Fruit fly (Drosophila melanogaster): ENCODE results near the gene Tbc1d15-17.

Gene Tbc1d15-17

DNA sequence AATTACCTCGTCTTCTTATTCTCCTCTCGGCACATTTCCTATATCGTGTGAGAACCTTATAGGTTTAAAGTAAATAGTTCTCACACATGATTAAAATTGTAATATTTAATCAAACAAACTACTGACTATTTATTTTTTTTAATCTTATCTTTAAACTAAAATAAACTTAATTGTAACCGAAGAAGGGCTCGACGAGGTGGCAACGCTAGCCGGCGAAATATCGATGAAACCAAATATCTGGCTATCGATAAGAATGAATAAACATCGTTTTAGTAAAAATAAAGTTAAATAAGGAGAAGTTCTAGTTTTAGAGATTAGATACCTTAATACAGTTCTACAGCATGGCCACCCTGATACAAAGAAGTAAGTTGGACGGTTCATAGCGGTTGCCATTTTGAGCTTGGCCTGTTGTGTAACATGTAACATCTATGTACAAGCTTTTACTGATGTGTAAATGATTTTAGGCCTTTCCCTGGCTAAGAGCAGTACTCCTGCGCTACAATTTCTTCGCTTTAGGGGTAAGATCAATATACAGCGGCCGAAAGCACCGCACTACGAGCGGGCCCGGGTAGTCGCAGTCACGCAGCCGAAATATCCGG lies 3.4 kb upstream of the Tbc1d15-17 start, which contains the start of gene mRpL10 (continued):
- TF ChIP-seq nerfin-2 (GFP tag; IDR thresholded peaks at IDR 0.05; ENCODE audit: partially characterized antibody) (peak; percentile 75), nom (GFP tag; optimal IDR thresholded peaks at IDR 0.05) (peak; percentile 19), jigr1 (GFP tag; IDR thresholded peaks at IDR 0.05) (peak; percentile 64; the same call in 1 of the 3 replicates), CG9727 (GFP tag; optimal IDR thresholded peaks at IDR 0.05) (no peak), C15 (GFP tag; IDR thresholded peaks at IDR 0.05) (no peak), CG17359 (tag; optimal IDR thresholded peaks at IDR 0.05) (no peak), ac (GFP tag; optimal IDR thresholded peaks at IDR 0.05) (no peak), CG34376 (GFP tag; optimal IDR thresholded peaks at IDR 0.05) (peak; percentile 19), Ets97D (GFP tag; optimal IDR thresholded peaks at IDR 0.05) (peak; percentile 52), cad (GFP tag; optimal IDR thresholded peaks at IDR 0.05) (no peak), CG9817 (tag; optimal IDR thresholded peaks at IDR 0.05) (no peak), sens (GFP tag) (no peak), Ets65A (GFP tag) (peak; percentile 50), B-H2 (GFP tag; optimal IDR thresholded peaks at IDR 0.05) (peak; percentile 56), MESR4 (GFP tag; optimal IDR thresholded peaks at IDR 0.05) (peak; percentile 48), CG13287 (GFP tag; IDR thresholded peaks at IDR 0.05; ENCODE audit: partially characterized antibody) (peak; percentile 94), MBD-R2 (GFP tag; IDR thresholded peaks at IDR 0.05) (peak; percentile 80), Bgb (GFP tag; IDR thresholded peaks at IDR 0.05; ENCODE audit: partially characterized antibody) (peak; percentile 93), CG30020 (tag; optimal IDR thresholded peaks at IDR 0.05) (peak; percentile 65), chn (GFP tag; optimal IDR thresholded peaks at IDR 0.05) (peak; percentile 26), CG18262 (tag; optimal IDR thresholded peaks at IDR 0.05) (peak; percentile 39), CG12155 (GFP tag; optimal IDR thresholded peaks at IDR 0.05) (peak; percentile 42), chif (GFP tag; optimal IDR thresholded peaks at IDR 0.05) (no peak), CG13424 (tag; optimal IDR thresholded peaks at IDR 0.05) (peak; percentile 42), kah (GFP tag; optimal IDR thresholded peaks at IDR 0.05) (no peak), CG15514 (GFP tag; optimal IDR thresholded peaks at IDR 0.05) (no peak), bbx (GFP tag; IDR thresholded peaks at IDR 0.05; ENCODE audit: partially characterized antibody) (peak; percentile 91), vvl (GFP tag; IDR thresholded peaks at IDR 0.05) (peak; percentile 60; the same call in 1 of the 2 replicates), CG17328 (GFP tag; IDR thresholded peaks at IDR 0.05) (no peak), CG11695 (GFP tag; IDR thresholded peaks at IDR 0.05) (no peak), Sin3A (optimal IDR thresholded peaks at IDR 0.05) (peak; percentile 19), CG6791 (GFP tag; IDR thresholded peaks at IDR 0.05; ENCODE audit: partially characterized antibody) (peak; percentile 90), H15 (GFP tag; IDR thresholded peaks at IDR 0.05) (no peak), lbe (GFP tag; optimal IDR thresholded peaks at IDR 0.05) (peak; percentile 74), croc (GFP tag; conservative IDR thresholded peaks at IDR 0.05) (no peak), Dip2 (GFP tag; IDR thresholded peaks at IDR 0.05) (no peak), Dad (GFP tag; optimal IDR thresholded peaks at IDR 0.05) (peak; percentile 16), slou (GFP tag; optimal IDR thresholded peaks at IDR 0.05) (peak; percentile 29), CG2129 (GFP tag; IDR thresholded peaks at IDR 0.05; ENCODE audit: partially characterized antibody) (peak; percentile 68), BtbVII (GFP tag; optimal IDR thresholded peaks at IDR 0.05) (peak; percentile 35), hbn (GFP tag; IDR thresholded peaks at IDR 0.05; ENCODE audit: partially characterized antibody) (peak; percentile 93), esg (GFP tag; conservative IDR thresholded peaks at IDR 0.05) (no peak), CG12071 (GFP tag; optimal IDR thresholded peaks at IDR 0.05) (no peak), Bteb2 (GFP tag; optimal IDR thresholded peaks at IDR 0.05) (peak; percentile 11), CG1024 (GFP tag; IDR thresholded peaks at IDR 0.05) (0 out of 2 replicates have a peak, but pooled peaks have one; percentile 36), CG2116 (GFP tag; optimal IDR thresholded peaks at IDR 0.05) (peak; percentile 68), row (GFP tag; IDR thresholded peaks at IDR 0.05) (peak; percentile 64), CG32532 (GFP tag; IDR thresholded peaks at IDR 0.05) (peak; percentile 9; the same call in 1 of the 2 replicates), BEAF-32 (GFP tag; optimal IDR thresholded peaks at IDR 0.05) (peak; percentile 90), HLH54F (GFP tag; optimal IDR thresholded peaks at IDR 0.05) (peak; percentile 14)
